Fruit fly (Drosophila melanogaster): Measurements from ENCODE around the gene CG6511.
A peak's percentile ranks its signal among the peaks of the same experiment; 100 is the strongest.

CG6511 gene

DNA sequence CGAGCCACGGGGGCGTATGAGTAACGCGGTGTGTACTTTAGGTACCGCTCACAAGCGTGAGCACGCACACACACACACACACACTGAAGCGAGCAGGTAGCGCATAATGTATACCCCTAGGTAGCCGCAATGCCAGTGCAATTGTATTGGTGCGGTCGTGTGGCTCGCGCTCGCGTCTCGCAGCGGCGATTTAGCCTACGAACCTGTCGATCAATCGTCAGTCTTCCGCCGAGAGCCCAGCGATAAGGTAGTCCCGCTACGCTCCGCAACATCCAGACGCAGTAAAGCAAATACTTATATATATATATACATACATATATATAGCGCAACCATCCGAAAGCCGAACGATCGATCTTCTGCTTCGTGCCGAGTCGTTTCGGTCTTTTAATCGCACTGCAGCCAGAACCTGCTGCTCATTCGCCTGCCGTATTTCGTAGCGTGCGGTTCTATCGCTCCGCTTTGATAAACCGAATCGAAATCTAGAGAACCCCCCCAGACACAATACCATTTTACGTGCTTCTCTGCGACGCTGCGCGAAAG is 45.5 kb upstream of the CG6511 start, which contains the start of gene hry (continued):
- peak; percentile 73 for TF ChIP-seq dsx (GFP tag; optimal IDR thresholded peaks at IDR 0.05; ENCODE audit: poor library complexity, severe bottlenecking)
- TF ChIP-seq dac (GFP tag; optimal IDR thresholded peaks at IDR 0.05) = no peak
- TF ChIP-seq CG34406 (GFP tag; optimal IDR thresholded peaks at IDR 0.05) = peak; percentile 39
- TF ChIP-seq CG32006 (GFP tag; optimal IDR thresholded peaks at IDR 0.05) = peak; percentile 0
- TF ChIP-seq Met (GFP tag; optimal IDR thresholded peaks at IDR 0.05) = peak; percentile 41
- peak; percentile 94 for TF ChIP-seq CG6854 (GFP tag; optimal IDR thresholded peaks at IDR 0.05)
- peak; percentile 61 for TF ChIP-seq CG6808 (GFP tag; optimal IDR thresholded peaks at IDR 0.05)
- TF ChIP-seq salr (GFP tag; optimal IDR thresholded peaks at IDR 0.05) = no peak
- peak; percentile 17 for TF ChIP-seq CG8632 (GFP tag; optimal IDR thresholded peaks at IDR 0.05)
- TF ChIP-seq CG6163 (GFP tag; IDR thresholded peaks at IDR 0.05) = peak; percentile 37; the same call in 1 of the 3 replicates
- no peak for TF ChIP-seq fd59A (GFP tag; optimal IDR thresholded peaks at IDR 0.05)
- TF ChIP-seq achi (GFP tag; optimal IDR thresholded peaks at IDR 0.05) = peak; percentile 19
- TF ChIP-seq CG11762 (GFP tag; optimal IDR thresholded peaks at IDR 0.05; ENCODE audit: insufficient read depth) = no peak
- TF ChIP-seq Lpt (GFP tag; optimal IDR thresholded peaks at IDR 0.05) = peak; percentile 29
- no peak for TF ChIP-seq CG10631 (GFP tag; optimal IDR thresholded peaks at IDR 0.05)
- TF ChIP-seq CG1621 (tag; optimal IDR thresholded peaks at IDR 0.05) = peak; percentile 53
- peak; percentile 2 for TF ChIP-seq spab (GFP tag; optimal IDR thresholded peaks at IDR 0.05)
- peak; percentile 90 for TF ChIP-seq fkh (GFP tag; optimal IDR thresholded peaks at IDR 0.05)
- TF ChIP-seq fd85E (GFP tag; optimal IDR thresholded peaks at IDR 0.05) = peak; percentile 59
- TF ChIP-seq esn (GFP tag; optimal IDR thresholded peaks at IDR 0.05) = peak; percentile 25
- TF ChIP-seq CG10669 (GFP tag; optimal IDR thresholded peaks at IDR 0.05) = peak; percentile 4
- TF ChIP-seq CG16779 (tag; optimal IDR thresholded peaks at IDR 0.05) = peak; percentile 53
- TF ChIP-seq Eip93F (GFP tag; optimal IDR thresholded peaks at IDR 0.05) = peak; percentile 85
- no peak for TF ChIP-seq CG4318 (GFP tag; optimal IDR thresholded peaks at IDR 0.05)
- peak; percentile 74 for TF ChIP-seq Blimp-1 (GFP tag; optimal IDR thresholded peaks at IDR 0.05)
- TF ChIP-seq CG3919 (GFP tag; optimal IDR thresholded peaks at IDR 0.05) = peak; percentile 67
- TF ChIP-seq net (GFP tag; optimal IDR thresholded peaks at IDR 0.05) = peak; percentile 65
- no peak; the same call in 1 of the 2 replicates for TF ChIP-seq Gug (GFP tag; IDR thresholded peaks at IDR 0.05)
- TF ChIP-seq vri (GFP tag; optimal IDR thresholded peaks at IDR 0.05) = peak; percentile 88

DNA sequence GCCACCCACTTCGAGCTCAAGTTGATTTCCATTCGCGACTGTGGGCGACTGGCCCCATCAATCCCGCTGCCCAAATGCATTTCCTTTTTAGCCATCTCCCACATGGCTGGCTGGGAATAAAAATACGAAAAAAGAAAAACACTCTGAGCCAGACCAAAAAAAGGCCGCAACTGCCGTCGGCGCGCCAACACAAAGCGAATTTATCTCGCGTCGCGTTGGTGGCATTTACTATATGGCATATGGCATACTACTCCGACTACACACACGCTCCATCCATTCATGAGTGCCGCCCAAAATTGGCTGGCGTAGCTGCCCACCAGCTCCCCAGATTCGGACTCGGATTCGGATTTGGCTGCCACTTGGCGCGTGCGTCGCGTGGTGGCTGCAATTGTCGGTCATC is 44.6 kb upstream of the CG6511 start:
- peak; percentile 56 for TF ChIP-seq eg (GFP tag; IDR thresholded peaks at IDR 0.05)
- no peak for TF ChIP-seq CG3032 (tag; optimal IDR thresholded peaks at IDR 0.05)

DNA sequence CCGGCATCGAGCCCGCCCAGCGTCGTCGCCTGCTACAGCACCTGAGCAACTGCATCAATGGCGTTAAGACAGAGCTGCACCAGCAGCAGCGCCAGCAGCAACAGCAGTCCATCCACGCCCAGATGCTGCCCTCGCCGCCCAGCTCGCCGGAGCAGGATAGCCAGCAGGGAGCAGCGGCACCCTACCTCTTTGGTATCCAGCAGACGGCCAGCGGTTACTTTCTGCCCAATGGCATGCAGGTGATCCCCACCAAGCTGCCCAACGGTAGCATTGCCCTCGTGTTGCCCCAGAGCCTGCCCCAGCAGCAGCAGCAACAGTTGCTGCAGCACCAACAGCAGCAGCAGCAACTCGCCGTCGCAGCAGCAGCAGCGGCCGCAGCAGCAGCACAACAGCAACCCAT is 43.4 kb upstream of the CG6511 start:
- TF ChIP-seq CG8632 (GFP tag; optimal IDR thresholded peaks at IDR 0.05) = no peak

DNA sequence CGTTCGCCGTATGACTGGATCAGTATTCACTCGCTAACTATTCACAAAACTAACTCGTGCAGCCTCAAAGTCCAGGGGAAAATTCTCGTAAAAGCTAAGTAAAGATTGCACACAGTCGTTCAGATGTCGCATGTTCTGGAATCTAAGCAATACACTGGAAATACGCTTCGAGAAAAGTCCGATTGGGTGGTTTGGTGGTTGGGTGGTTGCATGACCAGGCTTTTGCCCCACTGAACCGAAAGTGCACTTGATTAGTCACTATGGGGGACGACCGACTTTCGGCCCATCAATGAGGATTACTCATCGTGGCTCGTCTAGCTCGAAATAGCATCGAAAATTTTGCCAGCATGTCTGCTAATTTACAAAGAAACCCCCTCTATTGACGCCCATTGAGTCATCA is 40.8 kb upstream of the CG6511 start:
- TF ChIP-seq CG6276 (GFP tag; optimal IDR thresholded peaks at IDR 0.05) = no peak
- TF ChIP-seq CG16779 (tag; optimal IDR thresholded peaks at IDR 0.05) = no peak
- no peak for TF ChIP-seq Eip78C (GFP tag)
- no peak for TF ChIP-seq pdm3 (GFP tag; optimal IDR thresholded peaks at IDR 0.05)
- no peak for TF ChIP-seq CG6163 (GFP tag; IDR thresholded peaks at IDR 0.05)
- no peak for TF ChIP-seq CG3032 (tag; optimal IDR thresholded peaks at IDR 0.05)
- TF ChIP-seq ss (GFP tag; optimal IDR thresholded peaks at IDR 0.05) = no peak
- TF ChIP-seq Sox15 (GFP tag; optimal IDR thresholded peaks at IDR 0.05) = no peak
- no peak for TF ChIP-seq esn (GFP tag; optimal IDR thresholded peaks at IDR 0.05)
